Fruit fly (Drosophila melanogaster): Measurements from ENCODE around the gene baz.

baz gene

dm6 chrX:17244854-17245253, 85.0 kb downstream of the baz start, which contains the start of gene CG8915 (continued):
- no peak for TF ChIP-seq Sry-β (GFP tag; optimal IDR thresholded peaks at IDR 0.05)
- TF ChIP-seq CG10543 (GFP tag; optimal IDR thresholded peaks at IDR 0.05), result no peak
- TF ChIP-seq CG17612 (GFP tag; IDR thresholded peaks at IDR 0.05), result no peak
- no peak for TF ChIP-seq inv (GFP tag; IDR thresholded peaks at IDR 0.05; ENCODE audit: partially characterized antibody)
- TF ChIP-seq CG12219 (GFP tag; optimal IDR thresholded peaks at IDR 0.05), result no peak
- no peak for TF ChIP-seq Hand (GFP tag; optimal IDR thresholded peaks at IDR 0.05)
- no peak for TF ChIP-seq lbe (GFP tag; optimal IDR thresholded peaks at IDR 0.05)
- no peak for TF ChIP-seq Adf1 (GFP tag; IDR thresholded peaks at IDR 0.05)
- no peak for TF ChIP-seq CG1233 (GFP tag; optimal IDR thresholded peaks at IDR 0.05)
- TF ChIP-seq CG30403 (GFP tag; optimal IDR thresholded peaks at IDR 0.05), result no peak
- peak; percentile 48; the same call in 1 of the 3 replicates for TF ChIP-seq vnd (GFP tag; IDR thresholded peaks at IDR 0.05; ENCODE audit: partially characterized antibody)
- TF ChIP-seq CG3838 (GFP tag; optimal IDR thresholded peaks at IDR 0.05), result no peak
- no peak for TF ChIP-seq slou (GFP tag; optimal IDR thresholded peaks at IDR 0.05)
- peak; percentile 9 for TF ChIP-seq CG13624 (GFP tag; optimal IDR thresholded peaks at IDR 0.05)
- TF ChIP-seq tna (GFP tag; IDR thresholded peaks at IDR 0.05; ENCODE audit: partially characterized antibody), result peak; percentile 54
- TF ChIP-seq Poxn (GFP tag; IDR thresholded peaks at IDR 0.05), result no peak
- TF ChIP-seq CG11247 (GFP tag; IDR thresholded peaks at IDR 0.05), result no peak
- peak; percentile 56 for TF ChIP-seq CG15601 (tag; optimal IDR thresholded peaks at IDR 0.05)
- TF ChIP-seq CG1603 (tag; optimal IDR thresholded peaks at IDR 0.05), result peak; percentile 25
- no peak for TF ChIP-seq CG15073 (GFP tag; optimal IDR thresholded peaks at IDR 0.05)
- TF ChIP-seq crp (GFP tag; optimal IDR thresholded peaks at IDR 0.05), result peak in 1 of 2 experiments; percentile 80
- TF ChIP-seq CG34224 (GFP tag; IDR thresholded peaks at IDR 0.05; ENCODE audit: partially characterized antibody), result peak; percentile 77
- no peak for TF ChIP-seq CG4424 (GFP tag; optimal IDR thresholded peaks at IDR 0.05)
- TF ChIP-seq CG7271 (tag; optimal IDR thresholded peaks at IDR 0.05), result no peak
- TF ChIP-seq trem (tag; optimal IDR thresholded peaks at IDR 0.05), result peak; percentile 22
- TF ChIP-seq PHDP (tag; optimal IDR thresholded peaks at IDR 0.05), result no peak
- no peak for TF ChIP-seq pan (optimal IDR thresholded peaks at IDR 0.05)
- no peak for TF ChIP-seq pan (GFP tag; optimal IDR thresholded peaks at IDR 0.05 in 1 of 2, IDR thresholded peaks at IDR 0.05 in 1 of 2)
- no peak for TF ChIP-seq CG10654 (GFP tag; optimal IDR thresholded peaks at IDR 0.05)
- TF ChIP-seq Lim3 (GFP tag; IDR thresholded peaks at IDR 0.05), result no peak
- no peak for TF ChIP-seq da (GFP tag; optimal IDR thresholded peaks at IDR 0.05)
- TF ChIP-seq CG13775 (GFP tag; optimal IDR thresholded peaks at IDR 0.05), result no peak
- TF ChIP-seq ewg (GFP tag; optimal IDR thresholded peaks at IDR 0.05), result no peak
- TF ChIP-seq tll (GFP tag; optimal IDR thresholded peaks at IDR 0.05), result no peak
- TF ChIP-seq Oli (tag; optimal IDR thresholded peaks at IDR 0.05), result no peak
- no peak for TF ChIP-seq Spps (tag; optimal IDR thresholded peaks at IDR 0.05)
- no peak for TF ChIP-seq NC2α (GFP tag; optimal IDR thresholded peaks at IDR 0.05)
- TF ChIP-seq CG11696 (GFP tag; IDR thresholded peaks at IDR 0.05), result no peak
- no peak for TF ChIP-seq CG15269 (tag; optimal IDR thresholded peaks at IDR 0.05)
- TF ChIP-seq Hr39 (optimal IDR thresholded peaks at IDR 0.05), result no peak
- TF ChIP-seq CG15479 (GFP tag; optimal IDR thresholded peaks at IDR 0.05), result no peak
- TF ChIP-seq Antp (GFP tag; optimal IDR thresholded peaks at IDR 0.05), result no peak
- TF ChIP-seq repo (GFP tag; optimal IDR thresholded peaks at IDR 0.05), result no peak
- no peak for TF ChIP-seq CG31365 (tag; optimal IDR thresholded peaks at IDR 0.05)
- TF ChIP-seq btn (GFP tag; optimal IDR thresholded peaks at IDR 0.05), result no peak
- TF ChIP-seq kni (GFP tag; optimal IDR thresholded peaks at IDR 0.05), result no peak
- no peak for TF ChIP-seq ems (GFP tag; optimal IDR thresholded peaks at IDR 0.05)
- TF ChIP-seq CG2199 (GFP tag; IDR thresholded peaks at IDR 0.05), result no peak
- no peak for TF ChIP-seq CG6854 (GFP tag; optimal IDR thresholded peaks at IDR 0.05)
- no peak for TF ChIP-seq CG4360 (GFP tag; IDR thresholded peaks at IDR 0.05)
- no peak for TF ChIP-seq cad (GFP tag; optimal IDR thresholded peaks at IDR 0.05)
- TF ChIP-seq Mes4 (GFP tag; optimal IDR thresholded peaks at IDR 0.05), result no peak

Measured in whole organism, embryonic.